Worm (Caenorhabditis elegans) whole organism, L1 larva: ENCODE data around the gene chil-9.

Experiments used
- C16A3.4 ChIP-seq: fragments of 150-350 bp; optimal IDR thresholded peaks from 2 replicates; lab custom pipeline; 2014; ENCODE audit warnings: missing biosample characterization, missing genetic modification characterization
- blmp-1 ChIP-seq: fragments of 150-350 bp; optimal IDR thresholded peaks from 2 replicates; lab custom pipeline; 2014; ENCODE audit warnings: missing biosample characterization, missing genetic modification characterization
- dpl-1 ChIP-seq, 3 experiments: fragments of 150-350 bp in 2 of 3; sonication (generic microtip) in 1 of 3; optimal IDR thresholded peaks; 2 replicates each; lab custom pipeline; 2014 to 2017; ENCODE audit warnings: missing biosample characterization in 3 of 3, missing genetic modification characterization in 3 of 3, missing genetic modification reagents in 3 of 3
- fkh-4 ChIP-seq: sonication (generic microtip); optimal IDR thresholded peaks from 2 replicates; lab custom pipeline; 2016; ENCODE audit warnings: missing compliant biosample characterization, missing genetic modification characterization, borderline replicate concordance
- hlh-17 ChIP-seq: fragments of 200-800 bp; sonication (Bioruptor generic); optimal IDR thresholded peaks from 2 replicates; lab custom pipeline; 2018; ENCODE audit warnings: missing genetic modification characterization, mild to moderate bottlenecking, missing compliant biosample characterization, moderate library complexity, borderline replicate concordance
- lin-39 ChIP-seq: fragments of 150-350 bp; optimal IDR thresholded peaks from 2 replicates; lab custom pipeline; 2014; ENCODE audit warnings: missing biosample characterization, missing genetic modification reagents, missing genetic modification characterization
- nhr-11 ChIP-seq: fragments of 150-350 bp; optimal IDR thresholded peaks from 2 replicates; lab custom pipeline; 2014; ENCODE audit warnings: missing biosample characterization, missing genetic modification characterization
- nhr-237 ChIP-seq: fragments of 150-350 bp; optimal IDR thresholded peaks from 2 replicates; lab custom pipeline; 2014; ENCODE audit warnings: missing biosample characterization, missing genetic modification characterization
- snpc-4 ChIP-seq: fragments of 150-350 bp; optimal IDR thresholded peaks from 2 replicates; lab custom pipeline; 2014; ENCODE audit warnings: missing biosample characterization, missing genetic modification characterization
- ztf-11 ChIP-seq, 2 experiments: sonication (generic microtip); optimal IDR thresholded peaks; 2 replicates each; lab custom pipeline; 2016 to 2017; ENCODE audit warnings: missing genetic modification characterization in 2 of 2, missing biosample characterization in 1 of 2, missing compliant biosample characterization in 1 of 2

DNA sequence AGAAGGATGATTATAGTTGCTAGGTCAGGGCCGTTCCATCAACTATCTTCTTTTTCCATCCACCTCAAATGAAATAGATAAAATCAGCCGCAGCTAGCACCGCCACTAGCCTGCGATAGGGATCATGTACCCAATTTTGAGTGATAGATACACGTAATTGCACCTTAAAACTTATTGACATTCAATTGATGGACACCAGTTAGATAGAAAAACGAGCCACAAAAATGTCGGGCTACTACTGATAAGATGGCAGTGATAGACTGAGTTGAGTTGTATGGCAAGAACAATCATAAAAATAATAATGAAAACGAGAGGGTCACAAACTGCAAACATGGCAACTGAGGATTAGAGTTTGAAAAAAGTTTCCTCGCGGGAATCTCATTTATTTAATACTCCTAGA, 46.7 kb upstream of the chil-9 start:
- TF ChIP-seq dpl-1 (GFP tag; optimal IDR thresholded peaks at IDR 0.05; lab: Kevin White, UChicago) (no peak), snpc-4 (tag; lab: Kevin White, UChicago) (no peak), nhr-11 (tag; lab: Kevin White, UChicago) (no peak), lin-39 (tag; lab: Kevin White, UChicago) (no peak), C16A3.4 (no peak), blmp-1 (tag; lab: Kevin White, UChicago) (no peak), ztf-11 (tag; optimal IDR thresholded peaks at IDR 0.05; lab: Kevin White, UChicago) (no peak), nhr-237 (tag; lab: Kevin White, UChicago) (no peak), hlh-17 (GFP tag; lab: Kevin White, UChicago) (no peak), fkh-4 (tag; lab: Kevin White, UChicago) (no peak)
